Fruit fly (Drosophila melanogaster): ENCODE results near the gene comt.

comt gene

dm6 chrX:13233811-13234737 lies 24.7 kb upstream of the comt start (continued):
- TF ChIP-seq z (GFP tag; IDR thresholded peaks at IDR 0.05) (peak; percentile 33; the same call in 1 of the 3 replicates), bowl (GFP tag; IDR thresholded peaks at IDR 0.05) (peak; percentile 46; the same call in 1 of the 2 replicates), Nf-YC (tag; optimal IDR thresholded peaks at IDR 0.05) (peak; percentile 20), Mrtf (GFP tag; IDR thresholded peaks at IDR 0.05) (peak; percentile 70), al (GFP tag; IDR thresholded peaks at IDR 0.05) (peak; percentile 51; the same call in 1 of the 2 replicates), eyg (GFP tag; optimal IDR thresholded peaks at IDR 0.05) (peak; percentile 44), HLH54F (GFP tag; optimal IDR thresholded peaks at IDR 0.05) (peak; percentile 54), CG31224 (GFP tag; IDR thresholded peaks at IDR 0.05) (peak; percentile 69), CG13424 (tag; optimal IDR thresholded peaks at IDR 0.05) (peak; percentile 83), corto (GFP tag; optimal IDR thresholded peaks at IDR 0.05) (peak; percentile 57), cwo (GFP tag; optimal IDR thresholded peaks at IDR 0.05) (peak; percentile 55), CG15269 (tag; optimal IDR thresholded peaks at IDR 0.05) (peak; percentile 70), CG17612 (GFP tag; IDR thresholded peaks at IDR 0.05) (peak; percentile 16; the same call in 1 of the 2 replicates), chinmo (GFP tag; IDR thresholded peaks at IDR 0.05; ENCODE audit: partially characterized antibody) (no peak), CG17359 (tag; optimal IDR thresholded peaks at IDR 0.05) (peak; percentile 69), CG30020 (tag; optimal IDR thresholded peaks at IDR 0.05) (peak; percentile 68), CG5180 (GFP tag; optimal IDR thresholded peaks at IDR 0.05) (peak; percentile 64), CG17568 (GFP tag; optimal IDR thresholded peaks at IDR 0.05) (peak; percentile 48), kay (GFP tag; optimal IDR thresholded peaks at IDR 0.05) (peak; percentile 60), mld (GFP tag; IDR thresholded peaks at IDR 0.05; ENCODE audit: partially characterized antibody) (no peak), Sin3A (optimal IDR thresholded peaks at IDR 0.05) (no peak), crol (GFP tag; IDR thresholded peaks at IDR 0.05) (peak; percentile 94), hb (GFP tag; IDR thresholded peaks at IDR 0.05; ENCODE audit: partially characterized antibody) (no peak), ase (GFP tag; IDR thresholded peaks at IDR 0.05) (peak; percentile 68), pan (optimal IDR thresholded peaks at IDR 0.05) (no peak), pan (GFP tag; optimal IDR thresholded peaks at IDR 0.05 in 1 of 2, IDR thresholded peaks at IDR 0.05 in 1 of 2) (peak in 1 of 2 experiments; percentile 78), br (optimal IDR thresholded peaks at IDR 0.05) (no peak), otp (GFP tag; IDR thresholded peaks at IDR 0.05) (peak; percentile 91), Adf1 (GFP tag; IDR thresholded peaks at IDR 0.05) (no peak), lola (GFP tag; optimal IDR thresholded peaks at IDR 0.05) (peak in 1 of 3 experiments; percentile 95), zfh1 (GFP tag; IDR thresholded peaks at IDR 0.05) (peak; percentile 93), gfzf (GFP tag; optimal IDR thresholded peaks at IDR 0.05) (no peak), wor (GFP tag; IDR thresholded peaks at IDR 0.05) (peak; percentile 47), odd (GFP tag; optimal IDR thresholded peaks at IDR 0.05) (peak; percentile 46), Bgb (GFP tag; IDR thresholded peaks at IDR 0.05; ENCODE audit: partially characterized antibody) (no peak), toy (GFP tag; IDR thresholded peaks at IDR 0.05) (no peak), pum (GFP tag; optimal IDR thresholded peaks at IDR 0.05) (peak; percentile 89), sima (GFP tag; optimal IDR thresholded peaks at IDR 0.05) (peak; percentile 63), croc (GFP tag; conservative IDR thresholded peaks at IDR 0.05) (peak; percentile 89), Spps (tag; optimal IDR thresholded peaks at IDR 0.05) (peak; percentile 65), GATAe (GFP tag; conservative IDR thresholded peaks at IDR 0.05) (no peak), sna (GFP tag; IDR thresholded peaks at IDR 0.05; ENCODE audit: partially characterized antibody) (no peak), CG11247 (GFP tag; IDR thresholded peaks at IDR 0.05) (peak; percentile 78), CG11456 (GFP tag; IDR thresholded peaks at IDR 0.05) (peak; percentile 63; the same call in 1 of the 3 replicates), da (GFP tag; optimal IDR thresholded peaks at IDR 0.05) (peak; percentile 66), CG11723 (GFP tag; optimal IDR thresholded peaks at IDR 0.05) (peak; percentile 51), CG18011 (GFP tag; optimal IDR thresholded peaks at IDR 0.05) (no peak), CG16813 (GFP tag; IDR thresholded peaks at IDR 0.05; ENCODE audit: partially characterized antibody) (no peak)
